Worm (Caenorhabditis elegans): Measurements from ENCODE around the gene Y51H7C.8.

ce11 chrII:1401474-1401873 lies at the start of gene Y51H7C.8:
- TF ChIP-seq nhr-25 (tag; optimal IDR thresholded peaks at IDR 0.05; ENCODE audit: borderline replicate concordance, insufficient read depth) (no peak), F44E2.7 (GFP tag; IDR thresholded peaks at IDR 0.05) (no peak), ces-1 (GFP tag; optimal IDR thresholded peaks at IDR 0.05) (no peak), fkh-10 (GFP tag; optimal IDR thresholded peaks at IDR 0.05) (no peak), skn-1 (tag; optimal IDR thresholded peaks at IDR 0.05) (no peak), ama-1 (optimal IDR thresholded peaks at IDR 0.05) (no peak), unc-39 (tag; optimal IDR thresholded peaks at IDR 0.05) (no peak), pqm-1 (tag; optimal IDR thresholded peaks at IDR 0.05) (no peak), nhr-10 (tag; optimal IDR thresholded peaks at IDR 0.05) (no peak), snpc-4 (tag; optimal IDR thresholded peaks at IDR 0.05) (no peak), duxl-1 (tag; optimal IDR thresholded peaks at IDR 0.05; ENCODE audit: poor library complexity) (no peak), nhr-28 (tag; optimal IDR thresholded peaks at IDR 0.05) (no peak), nhr-77 (tag; optimal IDR thresholded peaks at IDR 0.05) (no peak)

Measured in whole organism, L4 larva.